Fruit fly (Drosophila melanogaster): ENCODE data around the gene Art6.

Gene Art6

DNA sequence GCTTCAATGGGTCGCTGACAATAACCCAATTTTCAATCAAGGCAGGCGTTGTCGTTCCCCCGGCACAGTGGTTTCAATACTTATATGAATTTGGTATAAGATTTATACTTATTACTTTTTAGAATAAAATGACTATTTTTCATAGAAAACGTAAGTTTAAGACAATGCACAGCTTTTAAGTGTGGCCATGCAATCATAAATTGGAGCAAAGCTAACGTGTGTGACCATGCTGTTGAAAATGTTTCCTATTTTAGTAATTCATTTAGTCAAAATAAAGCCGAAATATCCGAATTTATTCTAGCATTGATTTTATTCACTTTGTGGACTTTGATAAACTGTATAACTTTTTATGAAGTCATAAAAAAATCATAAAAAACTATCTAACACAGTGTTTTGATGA is 41.0 kb upstream of the Art6 start (continued):
- TF ChIP-seq Bteb2 (GFP tag; optimal IDR thresholded peaks at IDR 0.05): no peak
- TF ChIP-seq CG9437 (GFP tag; optimal IDR thresholded peaks at IDR 0.05): peak; percentile 13
- no peak for TF ChIP-seq Camta (GFP tag; optimal IDR thresholded peaks at IDR 0.05)
- TF ChIP-seq CG10959 (GFP tag; IDR thresholded peaks at IDR 0.05): no peak
- TF ChIP-seq CG11696 (GFP tag; IDR thresholded peaks at IDR 0.05): no peak
- TF ChIP-seq CG7357 (GFP tag; IDR thresholded peaks at IDR 0.05): no peak
- no peak for TF ChIP-seq CG3726 (GFP tag; IDR thresholded peaks at IDR 0.05)
- TF ChIP-seq CG7556 (GFP tag; optimal IDR thresholded peaks at IDR 0.05): peak; percentile 19
- no peak for TF ChIP-seq CG7745 (tag; optimal IDR thresholded peaks at IDR 0.05)
- no peak for TF ChIP-seq lola (GFP tag; optimal IDR thresholded peaks at IDR 0.05)
- no peak for TF ChIP-seq Tbp (GFP tag; optimal IDR thresholded peaks at IDR 0.05)
- no peak for TF ChIP-seq bowl (GFP tag; IDR thresholded peaks at IDR 0.05)
- TF ChIP-seq dpn (GFP tag; optimal IDR thresholded peaks at IDR 0.05): no peak
- TF ChIP-seq insv (GFP tag; optimal IDR thresholded peaks at IDR 0.05): no peak
- no peak for TF ChIP-seq CG2875 (GFP tag; optimal IDR thresholded peaks at IDR 0.05)
- TF ChIP-seq CG6683 (GFP tag; optimal IDR thresholded peaks at IDR 0.05): no peak
- TF ChIP-seq Hr3 (GFP tag; optimal IDR thresholded peaks at IDR 0.05): peak; percentile 17
- TF ChIP-seq CG9932 (GFP tag; IDR thresholded peaks at IDR 0.05): no peak
- TF ChIP-seq HLHmδ (GFP tag; optimal IDR thresholded peaks at IDR 0.05): no peak
- no peak for TF ChIP-seq CG1647 (GFP tag; optimal IDR thresholded peaks at IDR 0.05)
- no peak for TF ChIP-seq disco-r (GFP tag; optimal IDR thresholded peaks at IDR 0.05)
- TF ChIP-seq Awh (GFP tag; IDR thresholded peaks at IDR 0.05): no peak
- no peak for TF ChIP-seq CG11085 (GFP tag; IDR thresholded peaks at IDR 0.05)
- TF ChIP-seq CG14050 (GFP tag; IDR thresholded peaks at IDR 0.05): no peak
- no peak for TF ChIP-seq chinmo (GFP tag; IDR thresholded peaks at IDR 0.05; ENCODE audit: partially characterized antibody)
- peak; percentile 50 for TF ChIP-seq gem (tag; optimal IDR thresholded peaks at IDR 0.05)
- TF ChIP-seq ap (GFP tag; IDR thresholded peaks at IDR 0.05): no peak
- no peak for TF ChIP-seq CG12236 (GFP tag; optimal IDR thresholded peaks at IDR 0.05)
- no peak for TF ChIP-seq slbo (GFP tag; IDR thresholded peaks at IDR 0.05)
- no peak for TF ChIP-seq Stat92E (GFP tag; optimal IDR thresholded peaks at IDR 0.05)
- TF ChIP-seq CG15601 (tag; optimal IDR thresholded peaks at IDR 0.05): no peak
- no peak for TF ChIP-seq CG9797 (GFP tag; optimal IDR thresholded peaks at IDR 0.05)
- TF ChIP-seq CG15073 (GFP tag; optimal IDR thresholded peaks at IDR 0.05): no peak
- TF ChIP-seq gsb-n (tag; optimal IDR thresholded peaks at IDR 0.05): no peak
- TF ChIP-seq eyg (GFP tag; optimal IDR thresholded peaks at IDR 0.05): no peak
- no peak for TF ChIP-seq Dbx (GFP tag; IDR thresholded peaks at IDR 0.05)
- TF ChIP-seq HmgD (GFP tag; optimal IDR thresholded peaks at IDR 0.05): no peak
- no peak for TF ChIP-seq CG1529 (GFP tag; optimal IDR thresholded peaks at IDR 0.05)
- no peak for TF ChIP-seq Opbp (GFP tag; IDR thresholded peaks at IDR 0.05; ENCODE audit: partially characterized antibody)
- TF ChIP-seq CG5953 (GFP tag; IDR thresholded peaks at IDR 0.05): no peak
- no peak for TF ChIP-seq pfk (GFP tag; optimal IDR thresholded peaks at IDR 0.05)
- no peak for TF ChIP-seq Hsf (GFP tag; optimal IDR thresholded peaks at IDR 0.05)
- TF ChIP-seq Poxn (GFP tag; IDR thresholded peaks at IDR 0.05): no peak
- no peak for TF ChIP-seq Fer2 (tag; optimal IDR thresholded peaks at IDR 0.05)
- TF ChIP-seq grau (tag; optimal IDR thresholded peaks at IDR 0.05): peak; percentile 3
- TF ChIP-seq CG11504 (tag; optimal IDR thresholded peaks at IDR 0.05): peak; percentile 60
- TF ChIP-seq onecut (GFP tag; IDR thresholded peaks at IDR 0.05): no peak
- TF ChIP-seq Xbp1 (GFP tag; optimal IDR thresholded peaks at IDR 0.05): peak; percentile 17
- TF ChIP-seq CG2129 (GFP tag; IDR thresholded peaks at IDR 0.05; ENCODE audit: partially characterized antibody): no peak
- TF ChIP-seq Drgx (GFP tag; IDR thresholded peaks at IDR 0.05): no peak
- TF ChIP-seq zfh1 (GFP tag; IDR thresholded peaks at IDR 0.05): no peak
- no peak for TF ChIP-seq pb (GFP tag; optimal IDR thresholded peaks at IDR 0.05)
- no peak for TF ChIP-seq fru (optimal IDR thresholded peaks at IDR 0.05)
